Worm (Caenorhabditis elegans) whole organism, L2 larva: ENCODE measurements around the gene str-227.

Experiments used
- F13H6.1 ChIP-seq: sonication (generic microtip); optimal IDR thresholded peaks from 2 replicates; lab custom pipeline; 2016; ENCODE audit warnings: missing genetic modification characterization, missing compliant biosample characterization
- Y55F3AM.14 ChIP-seq: fragments of 200-800 bp; sonication (Bioruptor generic); optimal IDR thresholded peaks from 2 replicates; lab custom pipeline; 2018; ENCODE audit warnings: mild to moderate bottlenecking, missing genetic modification characterization, missing compliant biosample characterization
- ZK546.5 ChIP-seq: sonication (generic microtip); optimal IDR thresholded peaks from 2 replicates; lab custom pipeline; 2017; ENCODE audit warnings: missing biosample characterization, missing genetic modification characterization
- alr-1 ChIP-seq: fragments of 150-350 bp; optimal IDR thresholded peaks from 2 replicates; lab custom pipeline; 2014; ENCODE audit warnings: missing biosample characterization, missing genetic modification characterization
- aly-2 ChIP-seq: fragments of 150-350 bp; optimal IDR thresholded peaks from 2 replicates; lab custom pipeline; 2014; ENCODE audit warnings: missing biosample characterization, missing genetic modification characterization
- ama-1 ChIP-seq: fragments of 150-350 bp; optimal IDR thresholded peaks from 2 replicates; lab custom pipeline; 2018; ENCODE audit warnings: inconsistent platforms
- blmp-1 ChIP-seq: sonication (generic microtip); optimal IDR thresholded peaks from 2 replicates; lab custom pipeline; 2017; ENCODE audit warnings: missing genetic modification characterization, mild to moderate bottlenecking, missing compliant biosample characterization, antibody characterized with exemption, moderate library complexity; ENCODE audit not compliant: insufficient read depth
- ceh-16 ChIP-seq: fragments of 150-350 bp; optimal IDR thresholded peaks from 2 replicates; lab custom pipeline; 2014; ENCODE audit warnings: missing biosample characterization, missing genetic modification characterization
- ceh-82 ChIP-seq: fragments of 150-350 bp; optimal IDR thresholded peaks from 2 replicates; lab custom pipeline; 2014; ENCODE audit warnings: missing biosample characterization, missing genetic modification characterization
- crh-2 ChIP-seq: sonication (generic microtip); optimal IDR thresholded peaks from 2 replicates; lab custom pipeline; 2017; ENCODE audit warnings: missing biosample characterization, missing genetic modification characterization
- egl-27 ChIP-seq: sonication (generic microtip); optimal IDR thresholded peaks from 3 replicates; lab custom pipeline; 2017; ENCODE audit warnings: missing biosample characterization, missing genetic modification reagents, missing genetic modification characterization
- elt-1 ChIP-seq: fragments of 150-350 bp; optimal IDR thresholded peaks from 2 replicates; lab custom pipeline; 2014; ENCODE audit warnings: missing biosample characterization, missing genetic modification characterization
- elt-3 ChIP-seq: sonication (generic microtip); optimal IDR thresholded peaks from 2 replicates; lab custom pipeline; 2017; ENCODE audit warnings: missing biosample characterization, missing genetic modification characterization
- fos-1 ChIP-seq: fragments of 150-350 bp; optimal IDR thresholded peaks from 2 replicates; lab custom pipeline; 2014; ENCODE audit warnings: missing biosample characterization, missing genetic modification characterization
- gmeb-1 ChIP-seq: fragments of 150-350 bp; optimal IDR thresholded peaks from 2 replicates; lab custom pipeline; 2014; ENCODE audit warnings: missing biosample characterization, missing genetic modification characterization
- lin-13 ChIP-seq: fragments of 150-350 bp; optimal IDR thresholded peaks from 2 replicates; lab custom pipeline; 2014; ENCODE audit warnings: missing biosample characterization, missing genetic modification reagents, missing genetic modification characterization
- lin-39 ChIP-seq: fragments of 150-350 bp; optimal IDR thresholded peaks from 2 replicates; lab custom pipeline; 2014; ENCODE audit warnings: missing biosample characterization, missing genetic modification reagents, missing genetic modification characterization
- mab-5 ChIP-seq: fragments of 150-350 bp; optimal IDR thresholded peaks from 2 replicates; lab custom pipeline; 2014; ENCODE audit warnings: missing biosample characterization, missing genetic modification characterization
- mbf-1 ChIP-seq: sonication (generic microtip); optimal IDR thresholded peaks from 2 replicates; lab custom pipeline; 2017; ENCODE audit warnings: missing biosample characterization, missing genetic modification characterization
- mdl-1 ChIP-seq, 2 experiments: fragments of 150-350 bp in 1 of 2; sonication (generic microtip) in 1 of 2; optimal IDR thresholded peaks; 2 replicates each; lab custom pipeline; 2017; ENCODE audit warnings: missing biosample characterization in 2 of 2, missing genetic modification characterization in 2 of 2
- nhr-11 ChIP-seq: fragments of 150-350 bp; optimal IDR thresholded peaks from 2 replicates; lab custom pipeline; 2014; ENCODE audit warnings: missing biosample characterization, missing genetic modification characterization
- nhr-129 ChIP-seq: fragments of 150-350 bp; optimal IDR thresholded peaks from 2 replicates; lab custom pipeline; 2014; ENCODE audit warnings: missing biosample characterization, missing genetic modification characterization
- nhr-21 ChIP-seq: fragments of 150-350 bp; optimal IDR thresholded peaks from 2 replicates; lab custom pipeline; 2014; ENCODE audit warnings: missing biosample characterization, missing genetic modification characterization
- nhr-23 ChIP-seq: fragments of 150-350 bp; optimal IDR thresholded peaks from 2 replicates; lab custom pipeline; 2014; ENCODE audit warnings: missing biosample characterization, missing genetic modification reagents, missing genetic modification characterization
- nhr-237 ChIP-seq: fragments of 150-350 bp; optimal IDR thresholded peaks from 2 replicates; lab custom pipeline; 2014; ENCODE audit warnings: missing biosample characterization, missing genetic modification characterization
- nhr-25 ChIP-seq: fragments of 150-350 bp; sonication (generic microtip); optimal IDR thresholded peaks from 3 replicates; lab custom pipeline; 2014; ENCODE audit warnings: missing biosample characterization, missing genetic modification characterization
- nhr-77 ChIP-seq: fragments of 150-350 bp; optimal IDR thresholded peaks from 2 replicates; lab custom pipeline; 2014; ENCODE audit warnings: missing biosample characterization, missing genetic modification characterization
- peb-1 ChIP-seq: fragments of 150-350 bp; optimal IDR thresholded peaks from 2 replicates; lab custom pipeline; 2014; ENCODE audit warnings: missing biosample characterization, missing genetic modification characterization
- sem-4 ChIP-seq: fragments of 150-350 bp; optimal IDR thresholded peaks from 2 replicates; lab custom pipeline; 2014; ENCODE audit warnings: missing biosample characterization, missing genetic modification reagents, missing genetic modification characterization
- snpc-4 ChIP-seq: fragments of 150-350 bp; optimal IDR thresholded peaks from 2 replicates; lab custom pipeline; 2014; ENCODE audit warnings: missing biosample characterization, missing genetic modification characterization
- unc-39 ChIP-seq: fragments of 150-350 bp; optimal IDR thresholded peaks from 2 replicates; lab custom pipeline; 2014; ENCODE audit warnings: missing biosample characterization, missing genetic modification characterization
- unc-55 ChIP-seq: fragments of 150-350 bp; sonication (generic microtip); optimal IDR thresholded peaks from 3 replicates; lab custom pipeline; 2014; ENCODE audit warnings: missing biosample characterization, missing genetic modification reagents, missing genetic modification characterization
- ztf-1 ChIP-seq: fragments of 200-800 bp; sonication (Bioruptor generic); conservative IDR thresholded peaks from 2 replicates; pipeline ENCODE4 v1.3.6; 2022; ENCODE audit warnings: missing genetic modification characterization, missing compliant biosample characterization
- ztf-11 ChIP-seq: sonication (generic microtip); optimal IDR thresholded peaks from 2 replicates; lab custom pipeline; 2017; ENCODE audit warnings: missing biosample characterization, missing genetic modification characterization
- ztf-4 ChIP-seq: fragments of 150-350 bp; optimal IDR thresholded peaks from 2 replicates; lab custom pipeline; 2014; ENCODE audit warnings: missing biosample characterization, missing genetic modification characterization

str-227 gene

DNA sequence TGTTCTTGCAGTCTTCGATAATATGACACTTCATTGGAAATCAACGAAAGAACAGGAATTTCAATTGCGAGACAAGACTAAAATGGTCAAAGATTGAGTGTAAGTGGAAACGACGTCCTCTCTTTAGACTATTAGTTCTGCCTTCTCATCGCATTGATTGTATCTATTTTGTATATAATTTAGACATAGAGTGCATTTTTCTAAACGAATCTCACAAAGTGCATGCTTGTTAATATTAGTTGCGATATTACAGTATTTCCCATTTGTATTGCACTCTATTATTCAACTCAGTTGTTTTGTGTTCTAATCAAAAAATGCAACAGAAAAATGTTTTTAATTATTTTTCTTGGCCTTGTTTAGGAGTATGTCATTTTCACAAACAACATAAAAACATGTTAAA, 20.3 kb downstream of the str-227 start, which contains the start of gene nhr-93:
TSS of gene nhr-93 (minus strand) at position 101 of the 400 bp plus-strand sequence.
- TF ChIP-seq ZK546.5 (tag; lab: Kevin White, UChicago) = no peak
- no peak for TF ChIP-seq snpc-4 (tag; lab: Kevin White, UChicago)
- TF ChIP-seq nhr-11 = no peak
- TF ChIP-seq mab-5 (tag; lab: Kevin White, UChicago) = no peak
- TF ChIP-seq F13H6.1 (tag; lab: Kevin White, UChicago) = no peak
- no peak for TF ChIP-seq aly-2 (tag; lab: Kevin White, UChicago)
- no peak for TF ChIP-seq ztf-4 (tag; lab: Kevin White, UChicago)
- TF ChIP-seq elt-3 (tag; lab: Kevin White, UChicago) = no peak
- TF ChIP-seq nhr-129 (tag; lab: Kevin White, UChicago) = no peak
- no peak for TF ChIP-seq egl-27 (tag; lab: Kevin White, UChicago)
- no peak for TF ChIP-seq alr-1 (tag; lab: Kevin White, UChicago)
- TF ChIP-seq ztf-1 (GFP tag; lab: Robert Waterston, UW) = no peak
- TF ChIP-seq crh-2 = no peak
- no peak for TF ChIP-seq blmp-1 (tag; lab: Kevin White, UChicago)
- no peak for TF ChIP-seq nhr-237 (tag; lab: Kevin White, UChicago)
- TF ChIP-seq nhr-23 (tag; lab: Kevin White, UChicago) = no peak
- TF ChIP-seq sem-4 = no peak
- no peak for TF ChIP-seq fos-1 (tag; lab: Kevin White, UChicago)
- TF ChIP-seq elt-1 (tag; lab: Kevin White, UChicago) = no peak
- TF ChIP-seq gmeb-1 (tag; lab: Kevin White, UChicago) = no peak
- TF ChIP-seq, all 48 proteins: peak for 0

DNA sequence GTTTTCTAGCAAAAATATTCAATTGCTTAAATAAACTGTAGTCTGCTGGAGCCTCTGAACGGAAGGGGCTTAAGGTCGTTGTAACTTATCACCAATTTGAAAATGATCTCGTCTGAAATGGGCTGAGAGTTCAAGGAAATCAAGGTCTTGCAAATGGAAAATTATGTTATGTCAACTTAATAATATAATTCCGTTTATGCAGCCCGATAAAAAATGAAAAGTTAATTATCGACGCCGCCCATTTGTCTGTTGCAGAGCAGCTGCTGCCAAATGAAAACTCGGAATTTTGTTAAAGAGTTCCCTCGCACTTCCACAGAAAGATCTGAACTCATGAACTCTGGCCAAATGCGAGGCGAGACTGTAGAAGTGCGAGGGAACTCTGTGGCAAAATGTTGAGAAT, 23.1 kb downstream of the str-227 start, which contains the start of gene srbc-67:
TSS of gene srbc-67 (minus strand) at position 101 of the 400 bp plus-strand sequence.
- TF ChIP-seq lin-13 (GFP tag; lab: Kevin White, UChicago) (no peak), egl-27 (tag; lab: Kevin White, UChicago) (no peak), unc-55 (GFP tag; lab: Kevin White, UChicago) (no peak), ztf-4 (tag; lab: Kevin White, UChicago) (no peak), nhr-21 (tag; lab: Kevin White, UChicago) (no peak), peb-1 (tag; lab: Kevin White, UChicago) (no peak), ceh-16 (tag; lab: Kevin White, UChicago) (no peak), ceh-82 (tag; lab: Kevin White, UChicago) (no peak), fos-1 (tag; lab: Kevin White, UChicago) (no peak), ztf-11 (no peak), nhr-23 (tag; lab: Kevin White, UChicago) (no peak)
- TF ChIP-seq, all 48 proteins: peak for 0

DNA sequence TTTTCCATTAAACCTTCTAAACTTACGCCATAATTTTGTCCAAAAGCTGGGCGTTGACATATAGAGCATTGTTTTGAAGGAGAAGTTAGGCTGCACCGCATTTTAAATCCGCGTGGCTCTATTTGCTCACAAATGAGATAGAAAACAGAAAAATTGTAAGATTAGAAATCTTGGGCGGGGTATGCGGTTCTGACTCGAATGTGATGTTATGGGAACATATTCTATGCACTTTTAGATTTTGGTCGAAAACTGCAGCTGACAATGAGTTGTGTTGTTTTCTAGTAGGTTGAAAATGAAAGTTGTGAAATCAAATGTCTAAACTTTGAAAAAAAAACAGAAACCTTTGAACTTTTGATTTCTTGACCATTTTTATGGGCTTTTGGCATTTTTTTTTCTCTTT, 25.4 kb downstream of the str-227 start, which contains the start of gene nhr-222:
TSS of gene nhr-222 (minus strand) at position 101 of the 400 bp plus-strand sequence.
- TF ChIP-seq nhr-21 (tag; lab: Kevin White, UChicago) = no peak
- TF ChIP-seq crh-2 = no peak
- no peak for TF ChIP-seq nhr-237 (tag; lab: Kevin White, UChicago)
- TF ChIP-seq unc-39 (tag; lab: Kevin White, UChicago) = no peak
- no peak for TF ChIP-seq elt-3 (tag; lab: Kevin White, UChicago)
- TF ChIP-seq snpc-4 (tag; lab: Kevin White, UChicago) = no peak
- no peak for TF ChIP-seq mbf-1 (tag; lab: Kevin White, UChicago)
- TF ChIP-seq egl-27 (tag; lab: Kevin White, UChicago) = no peak
- no peak for TF ChIP-seq aly-2 (tag; lab: Kevin White, UChicago)
- no peak for TF ChIP-seq alr-1 (tag; lab: Kevin White, UChicago)
- TF ChIP-seq elt-1 (tag; lab: Kevin White, UChicago) = no peak
- no peak for TF ChIP-seq ztf-11
- TF ChIP-seq mdl-1 (tag; optimal IDR thresholded peaks at IDR 0.05; lab: Kevin White, UChicago) = no peak
- TF ChIP-seq F13H6.1 (tag; lab: Kevin White, UChicago) = no peak
- no peak for TF ChIP-seq ztf-4 (tag; lab: Kevin White, UChicago)
- no peak for TF ChIP-seq nhr-25 (tag; lab: Kevin White, UChicago)

DNA sequence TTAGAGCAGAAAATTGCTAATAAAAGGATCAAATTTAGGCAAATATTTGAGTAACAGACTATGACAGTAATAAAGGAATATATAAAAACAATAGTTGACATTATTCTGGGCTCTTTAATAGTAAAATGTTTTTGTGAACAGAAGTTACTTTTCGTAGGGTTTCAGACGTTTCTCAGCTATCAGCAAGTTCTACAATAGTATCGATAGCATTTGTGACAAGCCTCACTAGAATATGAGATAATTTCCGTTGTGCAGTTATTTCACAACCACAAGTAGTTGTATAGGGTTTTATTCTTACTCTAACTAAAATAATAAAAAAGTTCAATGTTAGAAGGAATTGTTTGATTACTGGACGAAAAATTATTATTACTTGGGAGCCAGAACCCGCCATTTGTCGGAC, 28.5 kb downstream of the str-227 start, which contains the start of gene srbc-68:
TSS of gene srbc-68 (minus strand) at position 101 of the 400 bp plus-strand sequence.
- no peak for TF ChIP-seq ama-1
- TF ChIP-seq lin-39 = no peak
- no peak for TF ChIP-seq mab-5 (tag; lab: Kevin White, UChicago)
- no peak for TF ChIP-seq nhr-23 (tag; lab: Kevin White, UChicago)
- no peak for TF ChIP-seq nhr-25 (tag; lab: Kevin White, UChicago)
- TF ChIP-seq nhr-77 = no peak
- TF ChIP-seq nhr-129 (tag; lab: Kevin White, UChicago) = no peak
- TF ChIP-seq Y55F3AM.14 (GFP tag; lab: Kevin White, UChicago) = no peak
- no peak for TF ChIP-seq crh-2
- TF ChIP-seq sem-4 = no peak
- TF ChIP-seq elt-3 (tag; lab: Kevin White, UChicago) = no peak
- TF ChIP-seq unc-39 (tag; lab: Kevin White, UChicago) = no peak
- TF ChIP-seq, all 48 proteins: peak for 0
